Worm (Caenorhabditis elegans): ENCODE data around the gene C10C5.7.

- no peak for TF ChIP-seq snpc-1.3 (tag; optimal IDR thresholded peaks at IDR 0.05; ENCODE audit: insufficient read depth)
- TF ChIP-seq nfya-1 (tag; optimal IDR thresholded peaks at IDR 0.05; ENCODE audit: borderline replicate concordance, insufficient read depth): no peak
- TF ChIP-seq snpc-1.1 (tag; optimal IDR thresholded peaks at IDR 0.05; ENCODE audit: insufficient read depth): no peak
- no peak for TF ChIP-seq F23B12.7 (tag; optimal IDR thresholded peaks at IDR 0.05; ENCODE audit: insufficient read depth)
- no peak for TF ChIP-seq nhr-90 (tag; optimal IDR thresholded peaks at IDR 0.05)
- no peak for TF ChIP-seq dpl-1 (GFP tag; optimal IDR thresholded peaks at IDR 0.05)
- no peak for TF ChIP-seq Y53F4B.3 (GFP tag; IDR thresholded peaks at IDR 0.05)
Measured at ce11 chrIV:9401715-9402114, 16.8 kb downstream of the C10C5.7 start, which contains the start of gene F56D5.6.
